Fruit fly (Drosophila melanogaster) ovary, adult (tissue): ENCODE results near the gene COX6AL2.

Source experiments
- CG17801 ChIP-seq: fragments of 200-800 bp; optimal IDR thresholded peaks from 2 replicates; lab custom pipeline; 2019; ENCODE audit warnings: missing biosample characterization, mild to moderate bottlenecking, missing genetic modification characterization, moderate library complexity; ENCODE audit not compliant: partially characterized antibody

Gene COX6AL2

dm6 chr3L:18865447-18866367 lies 48.2 kb downstream of the COX6AL2 start, which contains the start of gene CG14074:
Gene CG14074, plus strand, starts transcription at chr3L:18866225.
- TF ChIP-seq CG17801 (GFP tag; lab: Kevin White, UChicago) = no peak

- TF ChIP-seq CG17801 (GFP tag; lab: Kevin White, UChicago) = no peak
Measured at dm6 chr3L:18863327-18863726, 50.6 kb downstream of the COX6AL2 start, which contains the start of gene CG6865. Gene CG6865, plus strand, starts transcription at chr3L:18863647.

- no peak for TF ChIP-seq CG17801 (GFP tag; lab: Kevin White, UChicago)
Measured at dm6 chr3L:18861893-18862292, 52.1 kb downstream of the COX6AL2 start.

dm6 chr3L:18860467-18860866 lies 53.5 kb downstream of the COX6AL2 start:
- TF ChIP-seq CG17801 (GFP tag; lab: Kevin White, UChicago) = no peak
